Fruit fly (Drosophila melanogaster) whole organism, embryonic: ENCODE measurements around the gene Rok.
A peak's percentile ranks its signal among the peaks of the same experiment; 100 is the strongest.

Experiments
- Atf3 ChIP-seq: fragments of 200-800 bp; sonication (Bioruptor generic); optimal IDR thresholded peaks from 3 replicates; lab custom pipeline; 2016; ENCODE audit warnings: missing biosample characterization, missing genetic modification characterization
- Bteb2 ChIP-seq: fragments of 200-800 bp; sonication (Bioruptor generic); optimal IDR thresholded peaks from 2 replicates; lab custom pipeline; 2016; ENCODE audit warnings: missing biosample characterization, missing genetic modification characterization
- CG10267 ChIP-seq: fragments of 200-800 bp; sonication (Bioruptor generic); optimal IDR thresholded peaks from 2 replicates; lab custom pipeline; 2018; ENCODE audit warnings: missing biosample characterization, mild to moderate bottlenecking, missing genetic modification characterization, moderate library complexity
- CG10462 ChIP-seq: fragments of 200-800 bp; sonication (Bioruptor generic); optimal IDR thresholded peaks from 2 replicates; lab custom pipeline; 2016; ENCODE audit warnings: missing biosample characterization, missing genetic modification characterization
- CG10654 ChIP-seq: fragments of 200-800 bp; sonication (Bioruptor generic); optimal IDR thresholded peaks from 2 replicates; lab custom pipeline; 2016; ENCODE audit warnings: missing biosample characterization, missing genetic modification characterization
- CG12219 ChIP-seq: fragments of 200-800 bp; sonication (Bioruptor generic); optimal IDR thresholded peaks from 3 replicates; lab custom pipeline; 2018; ENCODE audit warnings: missing biosample characterization, mild to moderate bottlenecking, missing genetic modification characterization
- CG12659 ChIP-seq: fragments of 200-800 bp; sonication (Bioruptor generic); optimal IDR thresholded peaks from 3 replicates; lab custom pipeline; 2017; ENCODE audit warnings: mild to moderate bottlenecking, missing biosample characterization, missing genetic modification reagents, missing genetic modification characterization
- CG14050 ChIP-seq: fragments of 200-800 bp; sonication (Bioruptor generic); IDR thresholded peaks from 3 replicates; pipeline ENCODE4 v1.3.6; 2022; ENCODE audit warnings: missing biosample characterization, missing genetic modification characterization
- CG17361 ChIP-seq: fragments of 200-800 bp; sonication (Bioruptor generic); IDR thresholded peaks from 3 replicates; pipeline ENCODE4 v1.3.6; 2022; ENCODE audit warnings: missing biosample characterization, missing genetic modification characterization
- CG17385 ChIP-seq: fragments of 200-800 bp; sonication (Bioruptor generic); optimal IDR thresholded peaks from 3 replicates; lab custom pipeline; 2018; ENCODE audit warnings: missing biosample characterization, mild to moderate bottlenecking, missing genetic modification characterization
- CG18011 ChIP-seq: fragments of 200-800 bp; sonication (Bioruptor generic); optimal IDR thresholded peaks from 2 replicates; lab custom pipeline; 2017; ENCODE audit warnings: missing biosample characterization, missing genetic modification characterization, mild to moderate bottlenecking, moderate library complexity, missing genotype
- CG18476 ChIP-seq: fragments of 200-800 bp; sonication (Bioruptor generic); optimal IDR thresholded peaks from 2 replicates; lab custom pipeline; 2016; ENCODE audit warnings: missing biosample characterization, mild to moderate bottlenecking, missing genetic modification characterization
- CG2199 ChIP-seq: fragments of 200-800 bp; sonication (Bioruptor generic); IDR thresholded peaks from 3 replicates; pipeline ENCODE4 v1.3.6; 2022; ENCODE audit warnings: missing biosample characterization, missing genetic modification characterization
- CG31365 ChIP-seq: fragments of 200-800 bp; sonication (Bioruptor generic); optimal IDR thresholded peaks from 2 replicates; lab custom pipeline; 2018; ENCODE audit warnings: missing biosample characterization, mild to moderate bottlenecking, missing genetic modification characterization
- CG32767 ChIP-seq: fragments of 200-800 bp; sonication (Bioruptor generic); IDR thresholded peaks from 2 replicates; pipeline ENCODE4 v1.3.6; 2022; ENCODE audit warnings: missing biosample characterization, missing genetic modification characterization
- CG4854 ChIP-seq: fragments of 200-800 bp; sonication (Bioruptor generic); optimal IDR thresholded peaks from 2 replicates; lab custom pipeline; 2016; ENCODE audit warnings: missing biosample characterization, missing genetic modification characterization, inconsistent platforms
- CG6254 ChIP-seq: fragments of 200-800 bp; sonication (Bioruptor generic); optimal IDR thresholded peaks from 3 replicates; lab custom pipeline; 2017; ENCODE audit warnings: mild to moderate bottlenecking, missing biosample characterization, missing genetic modification reagents, missing genetic modification characterization
- CG7928 ChIP-seq: fragments of 200-800 bp; sonication (Bioruptor generic); optimal IDR thresholded peaks from 2 replicates; lab custom pipeline; 2017; ENCODE audit warnings: missing biosample characterization, mild to moderate bottlenecking, missing genetic modification characterization
- CG7987 ChIP-seq: fragments of 200-800 bp; sonication (Bioruptor generic); optimal IDR thresholded peaks from 2 replicates; lab custom pipeline; 2018; ENCODE audit warnings: missing biosample characterization, mild to moderate bottlenecking, missing genetic modification characterization, moderate library complexity
- CG9437 ChIP-seq: fragments of 200-800 bp; sonication (Bioruptor generic); optimal IDR thresholded peaks from 2 replicates; lab custom pipeline; 2018; ENCODE audit warnings: missing biosample characterization, mild to moderate bottlenecking, missing genetic modification characterization
- CoRest ChIP-seq: fragments of 200-800 bp; sonication (Bioruptor generic); optimal IDR thresholded peaks from 3 replicates; lab custom pipeline; 2018; ENCODE audit warnings: missing biosample characterization, mild to moderate bottlenecking, missing genetic modification characterization, moderate library complexity
- Dfd ChIP-seq, 2 experiments: fragments of >200 bp; optimal IDR thresholded peaks; 2 replicates each; lab custom pipeline; 2017; ENCODE audit warnings: missing biosample characterization in 2 of 2, missing genetic modification characterization in 2 of 2
- Drgx ChIP-seq: fragments of 200-800 bp; sonication (Bioruptor generic); IDR thresholded peaks from 2 replicates; pipeline ENCODE4 v1.3.6; 2022; ENCODE audit warnings: missing biosample characterization, missing genetic modification characterization
- ERR ChIP-seq: fragments of 200-800 bp; sonication (Bioruptor generic); optimal IDR thresholded peaks from 2 replicates; lab custom pipeline; 2016; ENCODE audit warnings: missing biosample characterization, missing genetic modification characterization
- Ets65A ChIP-seq: fragments of 200-800 bp; sonication (Bioruptor generic); peaks from one replicate; lab custom pipeline; 2016; ENCODE audit warnings: missing biosample characterization, missing genetic modification characterization
- HLHmδ ChIP-seq: fragments of 200-800 bp; sonication (Bioruptor generic); optimal IDR thresholded peaks from 2 replicates; lab custom pipeline; 2018; ENCODE audit warnings: missing biosample characterization, mild to moderate bottlenecking, missing genetic modification characterization, moderate library complexity
- Hey ChIP-seq: fragments of 200-800 bp; sonication (Bioruptor generic); optimal IDR thresholded peaks from 3 replicates; lab custom pipeline; 2018; ENCODE audit warnings: missing biosample characterization, mild to moderate bottlenecking, missing genetic modification characterization
- HmgZ ChIP-seq: fragments of 200-800 bp; sonication (Bioruptor generic); optimal IDR thresholded peaks from 2 replicates; lab custom pipeline; 2018; ENCODE audit warnings: missing biosample characterization, mild to moderate bottlenecking, missing genetic modification characterization
- Jarid2 ChIP-seq: fragments of 200-800 bp; sonication (Bioruptor generic); optimal IDR thresholded peaks from 3 replicates; lab custom pipeline; 2017; ENCODE audit warnings: mild to moderate bottlenecking, missing biosample characterization, missing genetic modification reagents, missing genetic modification characterization
- MTF-1 ChIP-seq: fragments of 200-800 bp; sonication (Bioruptor generic); optimal IDR thresholded peaks from 2 replicates; lab custom pipeline; 2018; ENCODE audit warnings: missing biosample characterization, mild to moderate bottlenecking, missing genetic modification characterization, borderline replicate concordance
- TFAM ChIP-seq: fragments of 200-800 bp; sonication (Bioruptor generic); optimal IDR thresholded peaks from 2 replicates; lab custom pipeline; 2017; ENCODE audit warnings: missing biosample characterization, missing genetic modification characterization, inconsistent platforms
- Trl ChIP-seq, 3 experiments: fragments of >200 bp in 2 of 3; fragments of 200-800 bp in 1 of 3; sonication (Bioruptor generic) in 1 of 3; optimal IDR thresholded peaks; 2 replicates in 1 of 3; 3 replicates in 2 of 3; lab custom pipeline; 2016 to 2017; ENCODE audit warnings: missing biosample characterization in 1 of 3, missing genetic modification characterization in 1 of 3
- Xrp1 ChIP-seq: fragments of 200-800 bp; sonication (Bioruptor generic); IDR thresholded peaks from 2 replicates; pipeline ENCODE4 v1.3.6; 2022; ENCODE audit warnings: missing biosample characterization, missing genetic modification characterization
- bsh ChIP-seq, 2 experiments: fragments of 200-800 bp; sonication (Bioruptor generic); optimal IDR thresholded peaks; 2 replicates each; lab custom pipeline; 2017 to 2018; ENCODE audit warnings: mild to moderate bottlenecking in 2 of 2, missing biosample characterization in 2 of 2, missing genetic modification characterization in 2 of 2, moderate library complexity in 1 of 2
- cg ChIP-seq: fragments of 200-800 bp; sonication (Bioruptor generic); optimal IDR thresholded peaks from 3 replicates; lab custom pipeline; 2019; ENCODE audit warnings: missing biosample characterization, mild to moderate bottlenecking, missing genetic modification characterization, moderate library complexity
- crol ChIP-seq: fragments of 200-800 bp; sonication (Bioruptor generic); IDR thresholded peaks from 2 replicates; pipeline ENCODE4 v1.3.6; 2022; ENCODE audit warnings: missing biosample characterization, missing genetic modification characterization
- cwo ChIP-seq: fragments of 200-800 bp; sonication (Bioruptor generic); optimal IDR thresholded peaks from 3 replicates; lab custom pipeline; 2017; ENCODE audit warnings: missing biosample characterization, missing genetic modification characterization, mild to moderate bottlenecking, moderate library complexity, missing genetic modification reagents
- en ChIP-seq: fragments of 200-800 bp; sonication (Bioruptor generic); optimal IDR thresholded peaks from 2 replicates; lab custom pipeline; 2016; ENCODE audit warnings: missing biosample characterization, missing genetic modification characterization
- lab ChIP-seq: fragments of 200-800 bp; sonication (Bioruptor generic); optimal IDR thresholded peaks from 3 replicates; lab custom pipeline; 2017; ENCODE audit warnings: missing biosample characterization, missing genetic modification characterization, mild to moderate bottlenecking, moderate library complexity, missing genetic modification reagents
- nerfin-2 ChIP-seq: fragments of 200-800 bp; sonication (Bioruptor generic); IDR thresholded peaks from 2 replicates; pipeline ENCODE4 v1.3.6; 2022; ENCODE audit warnings: missing biosample characterization, missing genetic modification characterization; ENCODE audit not compliant: partially characterized antibody
- nom ChIP-seq: fragments of 200-800 bp; sonication (Bioruptor generic); optimal IDR thresholded peaks from 2 replicates; lab custom pipeline; 2017; ENCODE audit warnings: missing biosample characterization, missing genetic modification characterization, mild to moderate bottlenecking, moderate library complexity, missing genetic modification reagents
- scrt ChIP-seq: fragments of 200-800 bp; sonication (Bioruptor generic); optimal IDR thresholded peaks from 2 replicates; lab custom pipeline; 2018; ENCODE audit warnings: missing biosample characterization, mild to moderate bottlenecking, missing genetic modification characterization, moderate library complexity
- sisA ChIP-seq: fragments of 200-800 bp; sonication (Bioruptor generic); IDR thresholded peaks from 2 replicates; pipeline ENCODE4 v1.3.6; 2022; ENCODE audit warnings: missing biosample characterization, missing genetic modification characterization
- so ChIP-seq: fragments of 200-800 bp; sonication (Bioruptor generic); IDR thresholded peaks from 3 replicates; pipeline ENCODE4 v1.3.6; 2022; ENCODE audit warnings: missing biosample characterization, missing genetic modification characterization
- sr ChIP-seq: fragments of 200-800 bp; sonication (Bioruptor generic); IDR thresholded peaks from 3 replicates; pipeline ENCODE4 v1.3.6; 2022; ENCODE audit warnings: missing biosample characterization, missing genetic modification characterization
- tna ChIP-seq: fragments of 200-800 bp; sonication (Bioruptor generic); IDR thresholded peaks from 2 replicates; pipeline ENCODE4 v1.3.6; 2022; ENCODE audit warnings: missing biosample characterization, missing genetic modification characterization; ENCODE audit not compliant: partially characterized antibody
- vfl ChIP-seq: fragments of 200-800 bp; sonication (Bioruptor generic); optimal IDR thresholded peaks from 2 replicates; lab custom pipeline; 2016; ENCODE audit warnings: missing biosample characterization, missing genetic modification characterization

Rok gene

dm6 chrX:16586178-16586890 lies 50.9 kb downstream of the Rok start:
- TF ChIP-seq CG18011 (GFP tag; lab: Kevin White, UChicago), result no peak
- no peak for TF ChIP-seq CoRest
- TF ChIP-seq CG12659, result no peak
- TF ChIP-seq Xrp1, result no peak
- peak; percentile 39 for TF ChIP-seq nom (GFP tag; lab: Kevin White, UChicago)
- TF ChIP-seq tna (GFP tag; lab: Robert Waterston, UW), result no peak
- no peak for TF ChIP-seq nerfin-2 (GFP tag; lab: Robert Waterston, UW)
- peak; percentile 85 for TF ChIP-seq cg (GFP tag; lab: Kevin White, UChicago)
- no peak for TF ChIP-seq CG7928 (GFP tag; lab: Kevin White, UChicago)
- TF ChIP-seq Dfd (GFP tag; optimal IDR thresholded peaks at IDR 0.05; lab: Kevin White, UChicago), result no peak
- TF ChIP-seq Trl (optimal IDR thresholded peaks at IDR 0.05; lab: Kevin White, UChicago), result no peak
- TF ChIP-seq Trl (GFP tag; optimal IDR thresholded peaks at IDR 0.05; lab: Kevin White, UChicago), result no peak
- peak in 1 of 2 experiments; percentile 3 for TF ChIP-seq bsh (GFP tag; optimal IDR thresholded peaks at IDR 0.05; lab: Kevin White, UChicago)
- TF ChIP-seq, all 482 proteins: peak for 3

- TF ChIP-seq Drgx (GFP tag; lab: Robert Waterston, UW) (no peak), CG14050 (GFP tag; lab: Robert Waterston, UW) (no peak), CoRest (peak; percentile 24), CG10267 (peak; percentile 1), scrt (GFP tag; lab: Kevin White, UChicago) (peak; percentile 11), vfl (GFP tag; lab: Kevin White, UChicago) (no peak), so (GFP tag; lab: Robert Waterston, UW) (no peak), sr (GFP tag; lab: Robert Waterston, UW) (no peak), sisA (no peak), en (no peak), CG9437 (GFP tag; lab: Kevin White, UChicago) (no peak), CG12219 (GFP tag; lab: Kevin White, UChicago) (no peak), lab (GFP tag; lab: Kevin White, UChicago) (no peak), CG17361 (GFP tag; lab: Robert Waterston, UW) (0 out of 3 replicates have a peak, but pooled peaks have one; percentile 35), HmgZ (tag; lab: Kevin White, UChicago) (no peak), cwo (GFP tag; lab: Kevin White, UChicago) (peak; percentile 19), Ets65A (GFP tag; lab: Kevin White, UChicago) (no peak), CG31365 (no peak), Atf3 (GFP tag; lab: Kevin White, UChicago) (no peak), ERR (GFP tag; lab: Kevin White, UChicago) (no peak), CG18476 (GFP tag; lab: Kevin White, UChicago) (no peak), HLHmδ (GFP tag; lab: Kevin White, UChicago) (no peak), Bteb2 (GFP tag; lab: Kevin White, UChicago) (no peak), CG10654 (GFP tag; lab: Kevin White, UChicago) (no peak), TFAM (GFP tag; lab: Kevin White, UChicago) (no peak), Hey (tag; lab: Kevin White, UChicago) (no peak), CG6254 (no peak), CG10462 (GFP tag; lab: Kevin White, UChicago) (no peak), CG17385 (GFP tag; lab: Kevin White, UChicago) (no peak), CG7987 (GFP tag; lab: Kevin White, UChicago) (no peak), crol (no peak), Trl (optimal IDR thresholded peaks at IDR 0.05; lab: Kevin White, UChicago) (peak in 1 of 2 experiments; percentile 56), Trl (GFP tag; optimal IDR thresholded peaks at IDR 0.05; lab: Kevin White, UChicago) (no peak), CG32767 (GFP tag; lab: Robert Waterston, UW) (no peak), MTF-1 (GFP tag; lab: Kevin White, UChicago) (no peak), Jarid2 (GFP tag; lab: Kevin White, UChicago) (no peak), CG4854 (GFP tag; lab: Kevin White, UChicago) (no peak), CG2199 (GFP tag; lab: Robert Waterston, UW) (no peak)
Observed at dm6 chrX:16585569-16585968, 51.6 kb downstream of the Rok start.
